Fruit fly (Drosophila melanogaster) whole organism, prepupa: ENCODE data around the gene Tango10.

ENCODE experiments used
- Blimp-1 ChIP-seq: fragments of 200-800 bp; sonication (Bioruptor generic); optimal IDR thresholded peaks from 3 replicates; lab custom pipeline; 2017; ENCODE audit warnings: missing biosample characterization, missing genetic modification characterization, mild to moderate bottlenecking, moderate library complexity, missing genetic modification reagents
- CG11762 ChIP-seq: fragments of 200-800 bp; sonication (Bioruptor generic); optimal IDR thresholded peaks from 3 replicates; lab custom pipeline; 2016; ENCODE audit warnings: missing biosample characterization, missing genetic modification characterization; ENCODE audit not compliant: insufficient read depth
- CG15336 ChIP-seq: fragments of 200-800 bp; sonication (Bioruptor generic); IDR thresholded peaks from 2 replicates; pipeline ENCODE4 v1.3.6; 2022; ENCODE audit warnings: missing biosample characterization, missing genetic modification characterization
- CG1621 ChIP-seq: fragments of 200-800 bp; sonication (Bioruptor generic); optimal IDR thresholded peaks from 3 replicates; lab custom pipeline; 2018; ENCODE audit warnings: missing biosample characterization, mild to moderate bottlenecking, missing genetic modification characterization
- CG16779 ChIP-seq: fragments of 200-800 bp; sonication (Bioruptor generic); optimal IDR thresholded peaks from 3 replicates; lab custom pipeline; 2017; ENCODE audit warnings: missing biosample characterization, mild to moderate bottlenecking, missing genetic modification characterization
- CG3032 ChIP-seq: fragments of 200-800 bp; optimal IDR thresholded peaks from 2 replicates; lab custom pipeline; 2019; ENCODE audit warnings: missing biosample characterization, mild to moderate bottlenecking, missing genetic modification characterization, moderate library complexity
- CG32006 ChIP-seq: fragments of 200-800 bp; sonication (Bioruptor generic); optimal IDR thresholded peaks from 3 replicates; lab custom pipeline; 2017; ENCODE audit warnings: missing biosample characterization, mild to moderate bottlenecking, missing genetic modification characterization
- CG34406 ChIP-seq: fragments of 200-800 bp; sonication (Bioruptor generic); optimal IDR thresholded peaks from 3 replicates; lab custom pipeline; 2016; ENCODE audit warnings: missing biosample characterization, missing genetic modification characterization
- CG4318 ChIP-seq: fragments of 200-800 bp; sonication (Bioruptor generic); optimal IDR thresholded peaks from 3 replicates; lab custom pipeline; 2017; ENCODE audit warnings: missing biosample characterization, mild to moderate bottlenecking, missing genetic modification characterization
- CG6163 ChIP-seq: fragments of 200-800 bp; sonication (Bioruptor generic); IDR thresholded peaks from 3 replicates; pipeline ENCODE4 v1.3.6; 2022; ENCODE audit warnings: missing biosample characterization, missing genetic modification characterization
- CG6276 ChIP-seq: fragments of 200-800 bp; sonication (Bioruptor generic); optimal IDR thresholded peaks from 2 replicates; lab custom pipeline; 2017; ENCODE audit warnings: missing biosample characterization, mild to moderate bottlenecking, missing genetic modification characterization
- CG6792 ChIP-seq: fragments of 200-800 bp; sonication (Bioruptor generic); optimal IDR thresholded peaks from 3 replicates; lab custom pipeline; 2016; ENCODE audit warnings: missing biosample characterization, missing genetic modification characterization
- CG6808 ChIP-seq: fragments of 200-800 bp; sonication (Bioruptor generic); optimal IDR thresholded peaks from 3 replicates; lab custom pipeline; 2017; ENCODE audit warnings: missing biosample characterization, missing genetic modification characterization, mild to moderate bottlenecking, moderate library complexity, missing genetic modification reagents
- CG6854 ChIP-seq: fragments of 200-800 bp; sonication (Bioruptor generic); optimal IDR thresholded peaks from 2 replicates; lab custom pipeline; 2017; ENCODE audit warnings: missing biosample characterization, mild to moderate bottlenecking, missing genetic modification characterization
- CG8119 ChIP-seq: fragments of 200-800 bp; sonication (Bioruptor generic); IDR thresholded peaks from 3 replicates; pipeline ENCODE4 v1.3.6; 2022; ENCODE audit warnings: missing biosample characterization, missing genetic modification characterization
- CG8319 ChIP-seq: fragments of 200-800 bp; sonication (Bioruptor generic); optimal IDR thresholded peaks from 3 replicates; lab custom pipeline; 2016; ENCODE audit warnings: missing biosample characterization, missing genetic modification characterization
- CG8632 ChIP-seq: fragments of 200-800 bp; sonication (Bioruptor generic); optimal IDR thresholded peaks from 3 replicates; lab custom pipeline; 2016; ENCODE audit warnings: missing biosample characterization, missing genetic modification characterization
- Eip75B ChIP-seq: fragments of 200-800 bp; sonication (Bioruptor generic); optimal IDR thresholded peaks from 3 replicates; lab custom pipeline; 2016; ENCODE audit warnings: missing biosample characterization, missing genetic modification characterization
- Eip78C ChIP-seq: fragments of 200-800 bp; sonication (Bioruptor generic); peaks from one replicate; lab custom pipeline; 2016; ENCODE audit warnings: missing biosample characterization, missing genetic modification characterization
- Eip93F ChIP-seq: fragments of 200-800 bp; sonication (Bioruptor generic); optimal IDR thresholded peaks from 2 replicates; lab custom pipeline; 2016; ENCODE audit warnings: missing biosample characterization, mild to moderate bottlenecking, missing genetic modification characterization
- Ets21C ChIP-seq: fragments of 200-800 bp; sonication (Bioruptor generic); optimal IDR thresholded peaks from 3 replicates; lab custom pipeline; 2016; ENCODE audit warnings: missing biosample characterization, missing genetic modification characterization
- Ets96B ChIP-seq: fragments of 200-800 bp; optimal IDR thresholded peaks from 2 replicates; lab custom pipeline; 2019; ENCODE audit warnings: missing biosample characterization, mild to moderate bottlenecking, missing genetic modification characterization, moderate library complexity
- Gug ChIP-seq: fragments of 200-800 bp; sonication (Bioruptor generic); IDR thresholded peaks from 2 replicates; pipeline ENCODE4 v1.3.6; 2022; ENCODE audit warnings: missing biosample characterization, missing genetic modification characterization
- Lpt ChIP-seq: fragments of 200-800 bp; sonication (Bioruptor generic); optimal IDR thresholded peaks from 3 replicates; lab custom pipeline; 2016; ENCODE audit warnings: missing biosample characterization, missing genetic modification characterization
- OdsH ChIP-seq: fragments of 200-800 bp; sonication (Bioruptor generic); optimal IDR thresholded peaks from 3 replicates; lab custom pipeline; 2016; ENCODE audit warnings: missing biosample characterization, missing genetic modification characterization
- Sox102F ChIP-seq: fragments of 200-800 bp; sonication (Bioruptor generic); optimal IDR thresholded peaks from 2 replicates; lab custom pipeline; 2016; ENCODE audit warnings: missing biosample characterization, mild to moderate bottlenecking, missing genetic modification characterization
- Sox14 ChIP-seq: fragments of 200-800 bp; sonication (Bioruptor generic); optimal IDR thresholded peaks from 3 replicates; lab custom pipeline; 2016; ENCODE audit warnings: missing biosample characterization, missing genetic modification characterization
- Sox15 ChIP-seq: fragments of 200-800 bp; sonication (Bioruptor generic); optimal IDR thresholded peaks from 3 replicates; lab custom pipeline; 2016; ENCODE audit warnings: missing biosample characterization, missing genetic modification characterization
- dac ChIP-seq: fragments of 200-800 bp; sonication (Bioruptor generic); optimal IDR thresholded peaks from 2 replicates; lab custom pipeline; 2017; ENCODE audit warnings: missing biosample characterization, mild to moderate bottlenecking, missing genetic modification characterization
- dsx ChIP-seq: fragments of 200-800 bp; optimal IDR thresholded peaks from 3 replicates; lab custom pipeline; 2019; ENCODE audit warnings: missing biosample characterization, mild to moderate bottlenecking, missing genetic modification characterization, moderate library complexity; ENCODE audit not compliant: poor library complexity, severe bottlenecking
- esn ChIP-seq: fragments of 200-800 bp; sonication (Bioruptor generic); optimal IDR thresholded peaks from 2 replicates; lab custom pipeline; 2016; ENCODE audit warnings: missing biosample characterization, mild to moderate bottlenecking, missing genetic modification characterization, moderate library complexity
- fd85E ChIP-seq: fragments of 200-800 bp; sonication (Bioruptor generic); optimal IDR thresholded peaks from 3 replicates; lab custom pipeline; 2016; ENCODE audit warnings: missing biosample characterization, missing genetic modification characterization
- net ChIP-seq: fragments of 200-800 bp; sonication (Bioruptor generic); optimal IDR thresholded peaks from 3 replicates; lab custom pipeline; 2016; ENCODE audit warnings: missing biosample characterization, missing genetic modification characterization
- svp ChIP-seq: fragments of 200-800 bp; sonication (Bioruptor generic); peaks from one replicate; lab custom pipeline; 2016; ENCODE audit warnings: missing biosample characterization, missing genetic modification characterization
- topi ChIP-seq: fragments of 200-800 bp; sonication (Bioruptor generic); optimal IDR thresholded peaks from 3 replicates; lab custom pipeline; 2016; ENCODE audit warnings: missing biosample characterization, missing genetic modification characterization
- vri ChIP-seq: fragments of 200-800 bp; sonication (Bioruptor generic); optimal IDR thresholded peaks from 3 replicates; lab custom pipeline; 2016; ENCODE audit warnings: missing biosample characterization, mild to moderate bottlenecking, missing genetic modification characterization

Tango10 gene

DNA sequence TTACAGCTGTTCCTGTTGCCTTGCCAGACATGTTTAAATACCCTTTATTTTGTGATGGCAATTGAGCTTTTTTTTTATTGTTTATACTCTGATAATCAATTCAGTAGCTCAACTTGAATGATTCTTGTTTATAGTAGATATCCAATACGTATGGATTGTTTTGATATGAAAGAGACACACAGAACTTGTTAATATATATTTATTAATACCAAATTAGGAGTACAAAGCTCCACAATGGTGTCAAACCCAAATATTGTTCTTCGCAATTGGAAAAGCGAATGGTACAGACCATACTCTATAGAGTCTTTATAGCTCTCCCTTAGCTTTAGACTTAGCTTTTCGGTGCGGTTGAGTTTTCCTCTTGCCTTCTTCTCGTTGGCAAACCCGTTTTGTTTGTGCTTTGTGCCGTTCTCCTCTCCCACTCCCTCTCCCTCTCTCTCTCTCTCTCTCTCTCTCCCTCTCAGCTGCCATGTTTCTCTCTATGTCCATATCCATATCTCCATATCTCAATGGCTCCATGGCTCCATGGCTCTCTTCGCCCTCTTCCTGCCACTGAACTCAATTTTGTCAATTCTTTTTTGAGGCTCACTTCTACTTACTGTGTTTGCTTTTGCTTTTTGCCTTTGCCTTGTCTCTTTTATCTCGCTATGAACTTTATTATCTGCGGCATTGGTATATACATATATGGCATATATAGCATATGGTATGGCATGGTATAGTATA is 34.0 kb upstream of the Tango10 start (continued):
- TF ChIP-seq Ets21C (GFP tag; lab: Kevin White, UChicago), result peak; percentile 59
- TF ChIP-seq CG6276 (GFP tag; lab: Kevin White, UChicago), result peak; percentile 49
- peak; percentile 59 for TF ChIP-seq net (GFP tag; lab: Kevin White, UChicago)
- peak; percentile 29 for TF ChIP-seq Blimp-1 (GFP tag; lab: Kevin White, UChicago)
- TF ChIP-seq Eip78C (GFP tag; lab: Kevin White, UChicago), result peak; percentile 91
- peak; percentile 79 for TF ChIP-seq dsx
- peak; percentile 56 for TF ChIP-seq CG11762
- peak; percentile 80 for TF ChIP-seq svp (GFP tag; lab: Kevin White, UChicago)
- peak; percentile 59 for TF ChIP-seq Eip93F
- TF ChIP-seq esn, result peak; percentile 86
- peak; percentile 87 for TF ChIP-seq CG6808 (GFP tag; lab: Kevin White, UChicago)
- peak; percentile 69 for TF ChIP-seq Eip75B (GFP tag; lab: Kevin White, UChicago)
- peak; percentile 82 for TF ChIP-seq OdsH (GFP tag; lab: Kevin White, UChicago)
- TF ChIP-seq CG4318 (GFP tag; lab: Kevin White, UChicago), result peak; percentile 43
- peak; percentile 31 for TF ChIP-seq CG6854 (GFP tag; lab: Kevin White, UChicago)
- peak; percentile 87 for TF ChIP-seq CG3032 (tag; lab: Kevin White, UChicago)
- TF ChIP-seq CG8119 (GFP tag; lab: Robert Waterston, UW), result peak; percentile 76
- TF ChIP-seq vri (GFP tag; lab: Kevin White, UChicago), result peak; percentile 68
- peak; percentile 67 for TF ChIP-seq Lpt
- peak; percentile 71 for TF ChIP-seq CG8632 (GFP tag; lab: Kevin White, UChicago)
- peak; percentile 53; the same call in 1 of the 3 replicates for TF ChIP-seq CG6163 (GFP tag; lab: Robert Waterston, UW)
- TF ChIP-seq Sox14, result peak; percentile 66
- no peak for TF ChIP-seq dac (GFP tag; lab: Kevin White, UChicago)
- TF ChIP-seq CG32006, result peak; percentile 76
- TF ChIP-seq CG6792 (GFP tag; lab: Kevin White, UChicago), result peak; percentile 79
- peak; percentile 62; the same call in 1 of the 2 replicates for TF ChIP-seq CG15336 (GFP tag; lab: Robert Waterston, UW)
- TF ChIP-seq Sox102F (GFP tag; lab: Kevin White, UChicago), result peak; percentile 70

DNA sequence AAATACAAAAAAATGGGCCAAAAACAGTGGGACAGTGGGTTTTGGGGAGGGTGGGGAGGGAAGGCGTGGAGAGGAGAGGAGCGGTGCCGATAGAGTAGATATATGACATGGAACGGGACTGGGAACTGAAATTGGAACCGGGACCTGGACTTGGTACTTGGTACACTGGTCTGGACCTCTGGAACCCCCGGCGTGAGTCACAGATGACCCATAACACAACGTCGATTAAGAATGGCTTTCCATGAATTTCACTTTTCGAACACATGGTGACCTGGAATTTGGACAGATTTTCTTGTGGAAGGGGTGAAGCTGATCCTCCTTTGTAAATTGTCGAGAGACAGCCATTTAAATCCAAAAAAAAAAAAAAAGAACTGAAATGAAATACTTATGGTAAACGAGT is 33.4 kb upstream of the Tango10 start:
- TF ChIP-seq Blimp-1 (GFP tag; lab: Kevin White, UChicago) (peak; percentile 52), CG1621 (tag; lab: Kevin White, UChicago) (no peak), CG6163 (GFP tag; lab: Robert Waterston, UW) (no peak), fd85E (GFP tag; lab: Kevin White, UChicago) (no peak), CG16779 (no peak), CG6808 (GFP tag; lab: Kevin White, UChicago) (peak; percentile 5), Gug (GFP tag; lab: Robert Waterston, UW) (0 out of 2 replicates have a peak, but pooled peaks have one; percentile 9), Ets96B (tag; lab: Kevin White, UChicago) (no peak), Sox15 (GFP tag; lab: Kevin White, UChicago) (no peak), Sox102F (GFP tag; lab: Kevin White, UChicago) (no peak), Eip75B (GFP tag; lab: Kevin White, UChicago) (no peak), svp (GFP tag; lab: Kevin White, UChicago) (peak; percentile 65), topi (no peak), Eip78C (GFP tag; lab: Kevin White, UChicago) (peak; percentile 41), CG8319 (GFP tag; lab: Kevin White, UChicago) (no peak), CG34406 (GFP tag; lab: Kevin White, UChicago) (no peak)
